Fruit fly (Drosophila melanogaster): ENCODE data around the gene CG43232.

- no peak for TF ChIP-seq CG14711 (tag; optimal IDR thresholded peaks at IDR 0.05)
- TF ChIP-seq CG12768 (GFP tag; optimal IDR thresholded peaks at IDR 0.05) = no peak
- no peak for TF ChIP-seq bab1 (GFP tag; optimal IDR thresholded peaks at IDR 0.05)
- no peak for TF ChIP-seq Clk (GFP tag; optimal IDR thresholded peaks at IDR 0.05)
- no peak for TF ChIP-seq CG1620 (GFP tag; optimal IDR thresholded peaks at IDR 0.05)
- TF ChIP-seq CG7101 (tag; optimal IDR thresholded peaks at IDR 0.05) = no peak
- no peak for TF ChIP-seq cnc (optimal IDR thresholded peaks at IDR 0.05)
Observed at dm6 chr2L:6970813-6971212, 38.9 kb downstream of the CG43232 start.
